Worm (Caenorhabditis elegans) whole organism, young adult: ENCODE results near the gene F47B7.4.

ENCODE experiments used
- F10E7.11 ChIP-seq: sonication (generic microtip); optimal IDR thresholded peaks from 2 replicates; lab custom pipeline; 2017; ENCODE audit warnings: mild to moderate bottlenecking, missing genetic modification characterization, moderate library complexity, missing compliant biosample characterization
- F39B2.1 ChIP-seq: fragments of 200-800 bp; sonication (Bioruptor generic); IDR thresholded peaks from 2 replicates; pipeline ENCODE4 v1.3.6; 2022; ENCODE audit warnings: missing genetic modification reagents, missing genetic modification characterization, missing compliant biosample characterization
- F52B5.7 ChIP-seq: sonication (generic microtip); optimal IDR thresholded peaks from 2 replicates; lab custom pipeline; 2016; ENCODE audit warnings: mild to moderate bottlenecking, missing genetic modification characterization, missing compliant biosample characterization
- Y56A3A.18 ChIP-seq: fragments of 200-800 bp; sonication (Bioruptor generic); IDR thresholded peaks from 2 replicates; pipeline ENCODE4 v1.3.6; 2022; ENCODE audit warnings: missing genetic modification reagents, missing genetic modification characterization, missing compliant biosample characterization
- Y67H2A.10 ChIP-seq: fragments of 200-800 bp; sonication (Bioruptor generic); conservative IDR thresholded peaks from 2 replicates; pipeline ENCODE4 v1.3.6; 2022; ENCODE audit warnings: missing genetic modification reagents, missing genetic modification characterization, missing compliant biosample characterization
- Y95B8A.8 ChIP-seq: fragments of 200-800 bp; sonication (Bioruptor generic); IDR thresholded peaks from 2 replicates; pipeline ENCODE4 v1.3.6; 2022; ENCODE audit warnings: missing genetic modification reagents, missing genetic modification characterization, missing compliant biosample characterization
- aptf-2 ChIP-seq: fragments of 200-800 bp; sonication (Bioruptor generic); conservative IDR thresholded peaks from 2 replicates; pipeline ENCODE4 v1.3.6; 2022; ENCODE audit warnings: missing genetic modification reagents, missing genetic modification characterization, missing compliant biosample characterization
- attf-3 ChIP-seq: fragments of 200-800 bp; sonication (Bioruptor generic); conservative IDR thresholded peaks from 2 replicates; pipeline ENCODE4 v1.3.6; 2022; ENCODE audit warnings: missing genetic modification reagents, missing genetic modification characterization, missing compliant biosample characterization
- attf-6 ChIP-seq: fragments of 200-800 bp; sonication (Bioruptor generic); IDR thresholded peaks from 2 replicates; pipeline ENCODE4 v1.3.6; 2022; ENCODE audit warnings: missing genetic modification reagents, missing genetic modification characterization, missing compliant biosample characterization
- bed-1 ChIP-seq: fragments of 200-800 bp; sonication (Bioruptor generic); IDR thresholded peaks from 2 replicates; pipeline ENCODE4 v1.3.6; 2022; ENCODE audit warnings: missing genetic modification reagents, missing genetic modification characterization, missing compliant biosample characterization
- bed-2 ChIP-seq: fragments of 200-800 bp; sonication (Bioruptor generic); IDR thresholded peaks from 2 replicates; pipeline ENCODE4 v1.3.6; 2022; ENCODE audit warnings: missing genetic modification reagents, missing genetic modification characterization, missing compliant biosample characterization
- ccch-3 ChIP-seq: fragments of 200-800 bp; sonication (Bioruptor generic); optimal IDR thresholded peaks from 2 replicates; lab custom pipeline; 2018; ENCODE audit warnings: mild to moderate bottlenecking, missing genetic modification characterization, missing compliant biosample characterization
- cebp-1 ChIP-seq, 2 experiments: fragments of 200-800 bp in 1 of 2; sonication (Bioruptor generic) in 1 of 2; sonication (generic microtip) in 1 of 2; IDR thresholded peaks in 1 of 2; optimal IDR thresholded peaks in 1 of 2; 2 replicates each; pipeline versions ENCODE4 v1.3.6 to Lab custom; 2017 to 2022; ENCODE audit warnings: missing compliant biosample characterization in 2 of 2, missing genetic modification characterization in 2 of 2, mild to moderate bottlenecking in 1 of 2, missing genetic modification reagents in 1 of 2, moderate library complexity in 1 of 2
- cebp-2 ChIP-seq: fragments of 200-800 bp; sonication (Bioruptor generic); IDR thresholded peaks from 2 replicates; pipeline ENCODE4 v1.3.6; 2022; ENCODE audit warnings: missing genetic modification characterization, missing compliant biosample characterization
- ceh-58 ChIP-seq: fragments of 200-800 bp; sonication (Bioruptor generic); IDR thresholded peaks from 2 replicates; pipeline ENCODE4 v1.3.6; 2022; ENCODE audit warnings: missing genetic modification characterization, missing compliant biosample characterization
- ceh-79 ChIP-seq: sonication (generic microtip); optimal IDR thresholded peaks from 2 replicates; lab custom pipeline; 2017; ENCODE audit warnings: mild to moderate bottlenecking, missing genetic modification characterization, missing compliant biosample characterization
- ceh-91 ChIP-seq: fragments of 200-800 bp; sonication (Bioruptor generic); IDR thresholded peaks from 2 replicates; pipeline ENCODE4 v1.3.6; 2022; ENCODE audit warnings: missing genetic modification reagents, missing genetic modification characterization, missing compliant biosample characterization
- dpff-1 ChIP-seq: sonication (generic microtip); optimal IDR thresholded peaks from 2 replicates; lab custom pipeline; 2017; ENCODE audit warnings: mild to moderate bottlenecking, missing genetic modification characterization, missing compliant biosample characterization
- egl-18 ChIP-seq: fragments of 200-800 bp; sonication (Bioruptor generic); IDR thresholded peaks from 2 replicates; pipeline ENCODE4 v1.3.6; 2022; ENCODE audit warnings: missing genetic modification reagents, missing genetic modification characterization, missing compliant biosample characterization
- him-1 ChIP-seq: sonication (generic microtip); optimal IDR thresholded peaks from 2 replicates; lab custom pipeline; 2016; ENCODE audit warnings: missing genotype, missing genetic modification reagents, missing genetic modification characterization, missing compliant biosample characterization
- hlh-12 ChIP-seq: sonication (generic microtip); optimal IDR thresholded peaks from 2 replicates; lab custom pipeline; 2016; ENCODE audit warnings: missing genetic modification characterization, missing compliant biosample characterization
- hlh-26 ChIP-seq: fragments of 200-800 bp; sonication (Bioruptor generic); conservative IDR thresholded peaks from 2 replicates; pipeline ENCODE4 v1.3.6; 2022; ENCODE audit warnings: missing genetic modification reagents, missing genetic modification characterization, missing compliant biosample characterization
- hsf-1 ChIP-seq: fragments of 200-800 bp; sonication (Bioruptor generic); IDR thresholded peaks from 2 replicates; pipeline ENCODE4 v1.3.6; 2022; ENCODE audit warnings: missing genetic modification reagents, missing genetic modification characterization, missing compliant biosample characterization
- lag-1 ChIP-seq: fragments of 200-800 bp; sonication (Bioruptor generic); IDR thresholded peaks from 2 replicates; pipeline ENCODE4 v1.3.6; 2022; ENCODE audit warnings: missing genetic modification reagents, missing genetic modification characterization, missing compliant biosample characterization
- lin-26 ChIP-seq: fragments of 200-800 bp; sonication (Bioruptor generic); IDR thresholded peaks from 2 replicates; pipeline ENCODE4 v1.3.6; 2022; ENCODE audit warnings: missing genetic modification reagents, missing genetic modification characterization, missing compliant biosample characterization
- lin-40 ChIP-seq: sonication (generic microtip); optimal IDR thresholded peaks from 2 replicates; lab custom pipeline; 2016; ENCODE audit warnings: missing genetic modification characterization, mild to moderate bottlenecking, missing compliant biosample characterization, missing genotype, missing genetic modification reagents
- lsy-27 ChIP-seq: sonication (generic microtip); optimal IDR thresholded peaks from 2 replicates; lab custom pipeline; 2017; ENCODE audit warnings: missing genetic modification characterization, mild to moderate bottlenecking, missing compliant biosample characterization, antibody characterized with exemption, missing genotype, borderline replicate concordance; ENCODE audit not compliant: insufficient read depth
- madf-8 ChIP-seq: fragments of 200-800 bp; sonication (Bioruptor generic); conservative IDR thresholded peaks from 2 replicates; pipeline ENCODE4 v1.3.6; 2022; ENCODE audit warnings: missing genetic modification reagents, missing genetic modification characterization, missing compliant biosample characterization
- mcd-1 ChIP-seq: fragments of 200-800 bp; sonication (Bioruptor generic); IDR thresholded peaks from 2 replicates; pipeline ENCODE4 v1.3.6; 2022; ENCODE audit warnings: missing genetic modification reagents, missing genetic modification characterization, missing compliant biosample characterization
- mes-4 ChIP-seq: sonication (generic microtip); optimal IDR thresholded peaks from 2 replicates; lab custom pipeline; 2016; ENCODE audit warnings: missing genotype, missing genetic modification characterization, missing compliant biosample characterization
- mxl-1 ChIP-seq: sonication (generic microtip); optimal IDR thresholded peaks from 2 replicates; lab custom pipeline; 2016; ENCODE audit warnings: missing genetic modification characterization, missing compliant biosample characterization
- nfya-1 ChIP-seq: sonication (generic microtip); optimal IDR thresholded peaks from 2 replicates; lab custom pipeline; 2017; ENCODE audit warnings: antibody characterized with exemption, missing compliant biosample characterization, missing genetic modification characterization, borderline replicate concordance; ENCODE audit not compliant: insufficient read depth
- nfyb-1 ChIP-seq: fragments of 200-800 bp; sonication (Bioruptor generic); IDR thresholded peaks from 2 replicates; pipeline ENCODE4 v1.3.6; 2022; ENCODE audit warnings: missing genetic modification reagents, missing genetic modification characterization, missing compliant biosample characterization
- rcor-1 ChIP-seq: fragments of 200-800 bp; sonication (Bioruptor generic); IDR thresholded peaks from 2 replicates; pipeline ENCODE4 v1.3.6; 2022; ENCODE audit warnings: missing genetic modification reagents, missing genetic modification characterization, missing compliant biosample characterization
- rpc-1 ChIP-seq, 2 experiments: fragments of 150-350 bp in 1 of 2; sonication (generic microtip) in 1 of 2; optimal IDR thresholded peaks; 2 replicates each; lab custom pipeline; 2014 to 2018; ENCODE audit warnings: missing biosample characterization in 1 of 2, missing genetic modification characterization in 1 of 2, missing genetic modification reagents in 1 of 2, missing genotype in 1 of 2
- sdz-38 ChIP-seq: sonication (generic microtip); optimal IDR thresholded peaks from 2 replicates; lab custom pipeline; 2016; ENCODE audit warnings: missing genotype, missing genetic modification characterization, missing compliant biosample characterization
- snpc-1.1 ChIP-seq: sonication (generic microtip); optimal IDR thresholded peaks from 2 replicates; lab custom pipeline; 2017; ENCODE audit warnings: missing genetic modification characterization, mild to moderate bottlenecking, missing compliant biosample characterization, antibody characterized with exemption, moderate library complexity, missing genotype, missing genetic modification reagents; ENCODE audit not compliant: insufficient read depth
- snpc-1.3 ChIP-seq: sonication (generic microtip); optimal IDR thresholded peaks from 2 replicates; lab custom pipeline; 2017; ENCODE audit warnings: missing genetic modification characterization, mild to moderate bottlenecking, missing compliant biosample characterization, antibody characterized with exemption, moderate library complexity, missing genotype, missing genetic modification reagents; ENCODE audit not compliant: insufficient read depth
- snpc-4 ChIP-seq, 5 experiments: fragments of 150-350 bp in 1 of 5; sonication (generic microtip) in 4 of 5; optimal IDR thresholded peaks; 2 replicates each; lab custom pipeline; 2014 to 2018; ENCODE audit warnings: missing genetic modification characterization in 5 of 5, missing biosample characterization in 3 of 5, antibody characterized with exemption in 2 of 5, mild to moderate bottlenecking in 2 of 5, missing compliant biosample characterization in 2 of 5, missing genotype in 2 of 5, moderate library complexity in 2 of 5, missing genetic modification reagents in 1 of 5
- tbx-9 ChIP-seq: sonication (generic microtip); optimal IDR thresholded peaks from 2 replicates; lab custom pipeline; 2016; ENCODE audit warnings: borderline replicate concordance, missing genetic modification characterization, inconsistent platforms, missing compliant biosample characterization
- tlf-1 ChIP-seq: fragments of 200-800 bp; sonication (Bioruptor generic); optimal IDR thresholded peaks from 2 replicates; lab custom pipeline; 2018; ENCODE audit warnings: mild to moderate bottlenecking, missing genetic modification characterization, missing compliant biosample characterization
- unc-62 ChIP-seq: fragments of 150-350 bp; optimal IDR thresholded peaks from 2 replicates; lab custom pipeline; 2014; ENCODE audit warnings: missing biosample characterization, missing genetic modification reagents, missing genetic modification characterization
- xnd-1 ChIP-seq: sonication (generic microtip); optimal IDR thresholded peaks from 2 replicates; lab custom pipeline; 2016; ENCODE audit warnings: missing genotype, missing genetic modification reagents, missing genetic modification characterization, missing compliant biosample characterization
- zim-3 ChIP-seq: sonication (generic microtip); optimal IDR thresholded peaks from 2 replicates; lab custom pipeline; 2017; ENCODE audit warnings: mild to moderate bottlenecking, missing genetic modification characterization, moderate library complexity, missing compliant biosample characterization
- ztf-22 ChIP-seq: fragments of 200-800 bp; sonication (Bioruptor generic); optimal IDR thresholded peaks from 2 replicates; lab custom pipeline; 2018; ENCODE audit warnings: mild to moderate bottlenecking, missing genetic modification characterization, moderate library complexity, missing compliant biosample characterization
- ztf-25 ChIP-seq: fragments of 200-800 bp; sonication (Bioruptor generic); IDR thresholded peaks from 2 replicates; pipeline ENCODE4 v1.3.6; 2022; ENCODE audit warnings: missing genetic modification reagents, missing genetic modification characterization, missing compliant biosample characterization

The F47B7.4 gene

ce11 chrX:3793389-3793788 is 26.9 kb upstream of the F47B7.4 start (continued):
- TF ChIP-seq mxl-1 (tag; lab: Kevin White, UChicago) = peak; percentile 51
- TF ChIP-seq zim-3 (tag; lab: Kevin White, UChicago) = no peak
- TF ChIP-seq hlh-12 (tag; lab: Kevin White, UChicago) = peak; percentile 58
- TF ChIP-seq snpc-4 (GFP tag; optimal IDR thresholded peaks at IDR 0.05; lab: Kevin White, UChicago) = peak; percentile 73
- peak in 3 of 4 experiments; percentile 59 to 80 (median 70) for TF ChIP-seq snpc-4 (tag; optimal IDR thresholded peaks at IDR 0.05; lab: Kevin White, UChicago)
- no peak for TF ChIP-seq nfya-1 (tag; lab: Kevin White, UChicago)
- TF ChIP-seq attf-6 = peak; percentile 62
- no peak for TF ChIP-seq ceh-58 (GFP tag; lab: Robert Waterston, UW)
- no peak for TF ChIP-seq dpff-1 (tag; lab: Kevin White, UChicago)
- TF ChIP-seq nfyb-1 (GFP tag; lab: Robert Waterston, UW) = peak; percentile 16; the same call in 1 of the 2 replicates
- TF ChIP-seq lin-40 (tag; lab: Kevin White, UChicago) = peak; percentile 25
- no peak for TF ChIP-seq cebp-1 (GFP tag; IDR thresholded peaks at IDR 0.05; lab: Robert Waterston, UW)
- TF ChIP-seq cebp-1 (tag; optimal IDR thresholded peaks at IDR 0.05; lab: Kevin White, UChicago) = no peak
- TF ChIP-seq aptf-2 (GFP tag; lab: Robert Waterston, UW) = no peak
- no peak for TF ChIP-seq hsf-1 (GFP tag; lab: Robert Waterston, UW)
- no peak for TF ChIP-seq tlf-1 (GFP tag; lab: Kevin White, UChicago)
- TF ChIP-seq Y67H2A.10 (GFP tag; lab: Robert Waterston, UW) = no peak
- peak; percentile 57 for TF ChIP-seq lsy-27 (tag; lab: Kevin White, UChicago)
- no peak for TF ChIP-seq bed-2 (GFP tag; lab: Robert Waterston, UW)
- TF ChIP-seq lin-26 (GFP tag; lab: Robert Waterston, UW) = peak; percentile 91
- TF ChIP-seq Y95B8A.8 (GFP tag; lab: Robert Waterston, UW) = 0 out of 2 replicates have a peak, but pooled peaks have one; percentile 34
- no peak for TF ChIP-seq lag-1 (GFP tag; lab: Robert Waterston, UW)
- 0 out of 2 replicates have a peak, but pooled peaks have one; percentile 31 for TF ChIP-seq F39B2.1 (GFP tag; lab: Robert Waterston, UW)
- no peak for TF ChIP-seq egl-18
- peak; percentile 83 for TF ChIP-seq rpc-1 (optimal IDR thresholded peaks at IDR 0.05; lab: Kevin White, UChicago)
- peak; percentile 97 for TF ChIP-seq rpc-1 (tag; optimal IDR thresholded peaks at IDR 0.05; lab: Kevin White, UChicago)
- peak; percentile 78 for TF ChIP-seq snpc-1.3 (tag; lab: Kevin White, UChicago)
- TF ChIP-seq ccch-3 = no peak
- TF ChIP-seq F10E7.11 = peak; percentile 59
- TF ChIP-seq ztf-22 (GFP tag; lab: Kevin White, UChicago) = no peak
- TF ChIP-seq bed-1 (GFP tag; lab: Robert Waterston, UW) = no peak
- TF ChIP-seq tbx-9 (tag; lab: Kevin White, UChicago) = no peak
- TF ChIP-seq ztf-25 = peak; percentile 84; the same call in 1 of the 2 replicates
- no peak for TF ChIP-seq xnd-1 (tag; lab: Kevin White, UChicago)
- TF ChIP-seq cebp-2 (GFP tag; lab: Robert Waterston, UW) = peak; percentile 82; the same call in 1 of the 2 replicates
- TF ChIP-seq ceh-79 = no peak
- TF ChIP-seq hlh-26 = no peak
- TF ChIP-seq madf-8 (GFP tag; lab: Robert Waterston, UW) = no peak
- peak; percentile 77 for TF ChIP-seq rcor-1 (GFP tag; lab: Robert Waterston, UW)
- TF ChIP-seq snpc-1.1 = peak; percentile 4
- peak; percentile 91 for TF ChIP-seq him-1
- TF ChIP-seq mes-4 (tag; lab: Kevin White, UChicago) = peak; percentile 62
- TF ChIP-seq F52B5.7 (tag; lab: Kevin White, UChicago) = peak; percentile 45
- TF ChIP-seq unc-62 (GFP tag; lab: Kevin White, UChicago) = no peak
- peak; percentile 85 for TF ChIP-seq Y56A3A.18 (GFP tag; lab: Robert Waterston, UW)
- no peak for TF ChIP-seq sdz-38 (tag; lab: Kevin White, UChicago)
- no peak for TF ChIP-seq ceh-91 (GFP tag; lab: Robert Waterston, UW)
- TF ChIP-seq mcd-1 (GFP tag; lab: Robert Waterston, UW) = peak; percentile 29; the same call in 1 of the 2 replicates
- TF ChIP-seq attf-3 = no peak
